Fruit fly (Drosophila melanogaster): ENCODE results near the gene CG5895.

Gene CG5895

dm6 chr3L:16004401-16005237, 30.7 kb upstream of the CG5895 start, which contains the start of the genes hzg and mRpS31 (continued):
- TF ChIP-seq Doc3 (GFP tag; IDR thresholded peaks at IDR 0.05; ENCODE audit: partially characterized antibody) = no peak
- no peak for TF ChIP-seq NC2α (GFP tag; optimal IDR thresholded peaks at IDR 0.05)
- peak; percentile 25 for TF ChIP-seq CG7839 (tag; optimal IDR thresholded peaks at IDR 0.05)
- no peak for TF ChIP-seq CG4854 (GFP tag; optimal IDR thresholded peaks at IDR 0.05)
- no peak for TF ChIP-seq Hand (GFP tag; optimal IDR thresholded peaks at IDR 0.05)
- TF ChIP-seq schlank (tag; optimal IDR thresholded peaks at IDR 0.05) = no peak
- TF ChIP-seq klu (GFP tag; IDR thresholded peaks at IDR 0.05) = no peak
- peak; percentile 9 for TF ChIP-seq BtbVII (GFP tag; optimal IDR thresholded peaks at IDR 0.05)
- TF ChIP-seq tna (GFP tag; IDR thresholded peaks at IDR 0.05; ENCODE audit: partially characterized antibody) = no peak
- no peak for TF ChIP-seq Adf1 (GFP tag; IDR thresholded peaks at IDR 0.05)
- no peak for TF ChIP-seq CG5180 (GFP tag; optimal IDR thresholded peaks at IDR 0.05)
- TF ChIP-seq CG18476 (GFP tag; optimal IDR thresholded peaks at IDR 0.05) = peak; percentile 61
- no peak for TF ChIP-seq ftz-f1 (GFP tag; optimal IDR thresholded peaks at IDR 0.05)
- TF ChIP-seq CG12104 (GFP tag; optimal IDR thresholded peaks at IDR 0.05) = no peak
- peak; percentile 73 for TF ChIP-seq CoRest (tag; optimal IDR thresholded peaks at IDR 0.05)
- peak; percentile 25 for TF ChIP-seq Deaf1 (tag; optimal IDR thresholded peaks at IDR 0.05)
- peak; percentile 53; the same call in 1 of the 2 replicates for TF ChIP-seq Awh (GFP tag; IDR thresholded peaks at IDR 0.05)
- peak; percentile 61; the same call in 1 of the 3 replicates for TF ChIP-seq sr (GFP tag; IDR thresholded peaks at IDR 0.05)
- TF ChIP-seq dysf (GFP tag; IDR thresholded peaks at IDR 0.05) = peak; percentile 46; the same call in 1 of the 3 replicates
- peak; percentile 59 for TF ChIP-seq CG9609 (GFP tag; optimal IDR thresholded peaks at IDR 0.05)
- no peak for TF ChIP-seq toy (GFP tag; IDR thresholded peaks at IDR 0.05)
- TF ChIP-seq CG9727 (GFP tag; optimal IDR thresholded peaks at IDR 0.05) = peak; percentile 35
- TF ChIP-seq MTF-1 (GFP tag; optimal IDR thresholded peaks at IDR 0.05; ENCODE audit: borderline replicate concordance) = no peak
- TF ChIP-seq Six4 (GFP tag; optimal IDR thresholded peaks at IDR 0.05) = peak; percentile 52
- no peak for TF ChIP-seq CG10321 (GFP tag; IDR thresholded peaks at IDR 0.05)
- peak; percentile 59 for TF ChIP-seq Camta (GFP tag; optimal IDR thresholded peaks at IDR 0.05)
- peak; percentile 23 for TF ChIP-seq CG9437 (GFP tag; optimal IDR thresholded peaks at IDR 0.05)
- peak; percentile 19; the same call in 1 of the 4 replicates for TF ChIP-seq Gug (GFP tag; IDR thresholded peaks at IDR 0.05)
- TF ChIP-seq cg (GFP tag; optimal IDR thresholded peaks at IDR 0.05) = peak; percentile 62
- TF ChIP-seq CG12744 (GFP tag; optimal IDR thresholded peaks at IDR 0.05) = peak; percentile 40
- TF ChIP-seq CG12236 (GFP tag; optimal IDR thresholded peaks at IDR 0.05) = no peak
- no peak for TF ChIP-seq ATbp (GFP tag; optimal IDR thresholded peaks at IDR 0.05)
- TF ChIP-seq so (GFP tag; IDR thresholded peaks at IDR 0.05) = no peak
- TF ChIP-seq sens-2 (GFP tag; IDR thresholded peaks at IDR 0.05) = no peak
- TF ChIP-seq hb (GFP tag; IDR thresholded peaks at IDR 0.05; ENCODE audit: partially characterized antibody) = no peak
- peak; percentile 23 for TF ChIP-seq emc (GFP tag; optimal IDR thresholded peaks at IDR 0.05)
- TF ChIP-seq CG8924 (tag; optimal IDR thresholded peaks at IDR 0.05) = peak; percentile 68
- no peak for TF ChIP-seq mirr (GFP tag; optimal IDR thresholded peaks at IDR 0.05)
- peak; percentile 52; the same call in 1 of the 2 replicates for TF ChIP-seq al (GFP tag; IDR thresholded peaks at IDR 0.05)
- TF ChIP-seq unpg (GFP tag; optimal IDR thresholded peaks at IDR 0.05) = peak; percentile 53
- TF ChIP-seq CG4820 (GFP tag; optimal IDR thresholded peaks at IDR 0.05) = peak; percentile 49
- TF ChIP-seq Mad (GFP tag; optimal IDR thresholded peaks at IDR 0.05) = no peak
- TF ChIP-seq Dek (tag; optimal IDR thresholded peaks at IDR 0.05) = peak; percentile 23
- TF ChIP-seq pan (optimal IDR thresholded peaks at IDR 0.05) = no peak
- TF ChIP-seq pan (GFP tag; optimal IDR thresholded peaks at IDR 0.05 in 1 of 2, IDR thresholded peaks at IDR 0.05 in 1 of 2) = peak in 1 of 2 experiments; percentile 24
- no peak for TF ChIP-seq Hr39 (optimal IDR thresholded peaks at IDR 0.05)
- TF ChIP-seq gfzf (GFP tag; optimal IDR thresholded peaks at IDR 0.05) = peak; percentile 89
- no peak for TF ChIP-seq ara (GFP tag; IDR thresholded peaks at IDR 0.05)
- TF ChIP-seq nerfin-1 (tag; optimal IDR thresholded peaks at IDR 0.05) = peak; percentile 27
- TF ChIP-seq Dbx (GFP tag; IDR thresholded peaks at IDR 0.05) = peak; percentile 19; the same call in 1 of the 3 replicates
